Worm (Caenorhabditis elegans) whole organism, L4/young adult: ENCODE data around the gene R02D5.24.

Experiments used
- W03F9.2 ChIP-seq: fragments of 150-350 bp; optimal IDR thresholded peaks from 2 replicates; lab custom pipeline; 2014; ENCODE audit warnings: missing biosample characterization, missing genetic modification characterization
- him-1 ChIP-seq: sonication (generic microtip); optimal IDR thresholded peaks from 2 replicates; lab custom pipeline; 2016; ENCODE audit warnings: missing genotype, missing genetic modification reagents, missing genetic modification characterization, missing compliant biosample characterization

DNA sequence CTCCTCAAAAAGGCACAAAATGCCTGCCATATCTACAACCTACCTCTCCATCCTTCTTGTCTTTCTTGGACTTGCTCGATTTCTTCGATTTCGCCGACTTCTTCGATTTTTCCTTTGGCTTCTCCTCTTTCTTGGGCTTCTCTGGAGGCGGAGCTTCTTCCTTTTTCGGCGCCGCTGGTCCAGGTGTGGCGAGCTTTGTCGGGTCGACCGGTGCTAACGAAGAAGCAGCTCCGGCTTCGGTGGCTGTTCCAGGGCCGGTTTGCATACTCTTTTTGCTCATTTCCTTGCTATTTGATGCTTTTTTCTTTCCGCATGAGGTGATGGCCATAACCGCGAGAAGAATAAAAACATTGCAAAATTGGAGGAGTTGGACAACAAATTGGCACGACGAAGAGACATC is 20.6 kb upstream of the R02D5.24 start:
- TF ChIP-seq him-1 = no peak
- TF ChIP-seq W03F9.2 (tag; lab: Kevin White, UChicago) = no peak
